Fruit fly (Drosophila melanogaster) whole organism, embryonic: ENCODE measurements around the gene Cp110.

Source experiments
- C15 ChIP-seq: fragments of 200-800 bp; sonication (Bioruptor generic); IDR thresholded peaks from 3 replicates; pipeline ENCODE4 v1.3.6; 2022; ENCODE audit warnings: missing biosample characterization, missing genetic modification characterization
- CG11456 ChIP-seq: fragments of 200-800 bp; sonication (Bioruptor generic); IDR thresholded peaks from 3 replicates; pipeline ENCODE4 v1.3.6; 2022; ENCODE audit warnings: missing biosample characterization, missing genetic modification characterization
- CG11560 ChIP-seq: fragments of 200-800 bp; sonication (Bioruptor generic); IDR thresholded peaks from 3 replicates; pipeline ENCODE4 v1.3.6; 2022; ENCODE audit warnings: missing biosample characterization, missing genetic modification characterization
- CG12299 ChIP-seq: fragments of 200-800 bp; sonication (Bioruptor generic); optimal IDR thresholded peaks from 2 replicates; lab custom pipeline; 2018; ENCODE audit warnings: missing biosample characterization, mild to moderate bottlenecking, missing genetic modification characterization
- CG12942 ChIP-seq: fragments of 200-800 bp; sonication (Bioruptor generic); optimal IDR thresholded peaks from 3 replicates; lab custom pipeline; 2016; ENCODE audit warnings: missing biosample characterization, missing genetic modification characterization
- CG13424 ChIP-seq: fragments of 200-800 bp; sonication (Bioruptor generic); optimal IDR thresholded peaks from 2 replicates; lab custom pipeline; 2019; ENCODE audit warnings: missing biosample characterization, mild to moderate bottlenecking, missing genetic modification characterization, moderate library complexity
- CG1603 ChIP-seq: fragments of 200-800 bp; sonication (Bioruptor generic); optimal IDR thresholded peaks from 2 replicates; lab custom pipeline; 2019; ENCODE audit warnings: missing biosample characterization, mild to moderate bottlenecking, missing genetic modification characterization, moderate library complexity
- CG17568 ChIP-seq: fragments of 200-800 bp; sonication (Bioruptor generic); optimal IDR thresholded peaks from 2 replicates; lab custom pipeline; 2018; ENCODE audit warnings: missing biosample characterization, mild to moderate bottlenecking, missing genetic modification characterization, moderate library complexity
- CG1792 ChIP-seq: fragments of 200-800 bp; sonication (Bioruptor generic); optimal IDR thresholded peaks from 2 replicates; lab custom pipeline; 2016; ENCODE audit warnings: missing biosample characterization, missing genetic modification characterization
- CG18262 ChIP-seq: fragments of 200-800 bp; optimal IDR thresholded peaks from 3 replicates; lab custom pipeline; 2019; ENCODE audit warnings: missing biosample characterization, mild to moderate bottlenecking, missing genetic modification characterization, moderate library complexity
- CG18599 ChIP-seq: fragments of 200-800 bp; sonication (Bioruptor generic); optimal IDR thresholded peaks from 3 replicates; lab custom pipeline; 2017; ENCODE audit warnings: missing biosample characterization, missing genetic modification characterization, mild to moderate bottlenecking, moderate library complexity, missing genetic modification reagents
- CG31224 ChIP-seq: fragments of 200-800 bp; sonication (Bioruptor generic); IDR thresholded peaks from 2 replicates; pipeline ENCODE4 v1.3.6; 2022; ENCODE audit warnings: missing biosample characterization, missing genetic modification characterization
- CG4328 ChIP-seq: fragments of 200-800 bp; sonication (Bioruptor generic); optimal IDR thresholded peaks from 3 replicates; lab custom pipeline; 2017; ENCODE audit warnings: missing biosample characterization, missing genetic modification reagents, missing genetic modification characterization
- CG4404 ChIP-seq: fragments of 200-800 bp; sonication (Bioruptor generic); IDR thresholded peaks from 2 replicates; pipeline ENCODE4 v1.3.6; 2022; ENCODE audit warnings: missing biosample characterization, missing genetic modification characterization
- CG5180 ChIP-seq: fragments of 200-800 bp; sonication (Bioruptor generic); optimal IDR thresholded peaks from 3 replicates; lab custom pipeline; 2017; ENCODE audit warnings: missing biosample characterization, missing genetic modification characterization, mild to moderate bottlenecking, moderate library complexity, missing genetic modification reagents
- CG6689 ChIP-seq: fragments of 200-800 bp; sonication (Bioruptor generic); IDR thresholded peaks from 2 replicates; pipeline ENCODE4 v1.3.6; 2022; ENCODE audit warnings: missing biosample characterization, missing genetic modification characterization
- CG7928 ChIP-seq: fragments of 200-800 bp; sonication (Bioruptor generic); optimal IDR thresholded peaks from 2 replicates; lab custom pipeline; 2017; ENCODE audit warnings: missing biosample characterization, mild to moderate bottlenecking, missing genetic modification characterization
- CG8388 ChIP-seq: fragments of 200-800 bp; sonication (Bioruptor generic); optimal IDR thresholded peaks from 2 replicates; lab custom pipeline; 2019; ENCODE audit warnings: missing biosample characterization, mild to moderate bottlenecking, missing genetic modification characterization, moderate library complexity
- CG8478 ChIP-seq: fragments of >200 bp; optimal IDR thresholded peaks from 2 replicates; lab custom pipeline; 2018
- CG9876 ChIP-seq: fragments of 200-800 bp; sonication (Bioruptor generic); optimal IDR thresholded peaks from 2 replicates; lab custom pipeline; 2016; ENCODE audit warnings: missing biosample characterization, missing genetic modification characterization
- Camta ChIP-seq: fragments of 200-800 bp; sonication (Bioruptor generic); optimal IDR thresholded peaks from 2 replicates; lab custom pipeline; 2016; ENCODE audit warnings: missing biosample characterization, missing genetic modification characterization
- CkIIα-i1 ChIP-seq: fragments of 200-800 bp; sonication (Bioruptor generic); IDR thresholded peaks from 2 replicates; pipeline ENCODE4 v1.3.6; 2022; ENCODE audit warnings: missing biosample characterization, missing genetic modification characterization
- Dp ChIP-seq: fragments of 200-800 bp; sonication (Bioruptor generic); optimal IDR thresholded peaks from 2 replicates; lab custom pipeline; 2018; ENCODE audit warnings: missing biosample characterization, mild to moderate bottlenecking, missing genetic modification characterization, moderate library complexity
- H2.0 ChIP-seq: fragments of 200-800 bp; sonication (Bioruptor generic); IDR thresholded peaks from 2 replicates; pipeline ENCODE4 v1.3.6; 2022; ENCODE audit warnings: missing biosample characterization, missing genetic modification characterization
- Hr51 ChIP-seq, 2 experiments: fragments of 200-800 bp; sonication (Bioruptor generic); optimal IDR thresholded peaks; 2 replicates in 1 of 2; 3 replicates in 1 of 2; lab custom pipeline; 2016 to 2018; ENCODE audit warnings: missing biosample characterization in 2 of 2, missing genetic modification characterization in 2 of 2, mild to moderate bottlenecking in 1 of 2, moderate library complexity in 1 of 2
- Max ChIP-seq: fragments of 200-800 bp; sonication (Bioruptor generic); optimal IDR thresholded peaks from 2 replicates; lab custom pipeline; 2016; ENCODE audit warnings: missing biosample characterization, mild to moderate bottlenecking, missing genetic modification characterization
- Meics ChIP-seq: fragments of 200-800 bp; sonication (Bioruptor generic); optimal IDR thresholded peaks from 2 replicates; lab custom pipeline; 2017; ENCODE audit warnings: missing biosample characterization, mild to moderate bottlenecking, missing genetic modification characterization
- NFAT ChIP-seq: fragments of 200-800 bp; sonication (Bioruptor generic); IDR thresholded peaks from 2 replicates; pipeline ENCODE4 v1.3.6; 2022; ENCODE audit warnings: missing biosample characterization, missing genetic modification characterization
- Ravus ChIP-seq: fragments of 200-800 bp; sonication (Bioruptor generic); IDR thresholded peaks from 2 replicates; pipeline ENCODE4 v1.3.6; 2022; ENCODE audit warnings: missing biosample characterization, missing genetic modification characterization
- Side ChIP-seq: fragments of 200-800 bp; sonication (Bioruptor generic); optimal IDR thresholded peaks from 2 replicates; lab custom pipeline; 2016; ENCODE audit warnings: missing biosample characterization, missing genetic modification characterization
- Sox100B ChIP-seq: fragments of 200-800 bp; sonication (Bioruptor generic); optimal IDR thresholded peaks from 3 replicates; lab custom pipeline; 2018; ENCODE audit warnings: missing biosample characterization, mild to moderate bottlenecking, missing genetic modification characterization
- Sry-δ ChIP-seq: fragments of 200-800 bp; sonication (Bioruptor generic); optimal IDR thresholded peaks from 2 replicates; lab custom pipeline; 2016; ENCODE audit warnings: missing biosample characterization, missing genetic modification characterization
- chn ChIP-seq: fragments of 200-800 bp; sonication (Bioruptor generic); optimal IDR thresholded peaks from 2 replicates; lab custom pipeline; 2016; ENCODE audit warnings: missing biosample characterization, missing genetic modification characterization
- crol ChIP-seq: fragments of 200-800 bp; sonication (Bioruptor generic); IDR thresholded peaks from 2 replicates; pipeline ENCODE4 v1.3.6; 2022; ENCODE audit warnings: missing biosample characterization, missing genetic modification characterization
- en ChIP-seq: fragments of 200-800 bp; sonication (Bioruptor generic); optimal IDR thresholded peaks from 2 replicates; lab custom pipeline; 2016; ENCODE audit warnings: missing biosample characterization, missing genetic modification characterization
- gcm2 ChIP-seq: fragments of 200-800 bp; sonication (Bioruptor generic); optimal IDR thresholded peaks from 2 replicates; lab custom pipeline; 2016; ENCODE audit warnings: missing biosample characterization, missing genetic modification characterization
- gro ChIP-seq: fragments of 200-800 bp; sonication (Bioruptor generic); optimal IDR thresholded peaks from 2 replicates; lab custom pipeline; 2016; ENCODE audit warnings: missing biosample characterization, missing genetic modification characterization
- gt ChIP-seq: fragments of 200-800 bp; sonication (Bioruptor generic); IDR thresholded peaks from 2 replicates; pipeline ENCODE4 v1.3.6; 2022; ENCODE audit warnings: missing biosample characterization, missing genetic modification characterization
- insv ChIP-seq, 2 experiments: fragments of 200-800 bp; sonication (Bioruptor generic); optimal IDR thresholded peaks; 3 replicates each; lab custom pipeline; 2016 to 2018; ENCODE audit warnings: missing biosample characterization in 2 of 2, missing genetic modification characterization in 2 of 2
- nmo ChIP-seq: fragments of 200-800 bp; sonication (Bioruptor generic); optimal IDR thresholded peaks from 2 replicates; lab custom pipeline; 2018; ENCODE audit warnings: missing biosample characterization, mild to moderate bottlenecking, missing genetic modification characterization, moderate library complexity
- nom ChIP-seq: fragments of 200-800 bp; sonication (Bioruptor generic); optimal IDR thresholded peaks from 2 replicates; lab custom pipeline; 2017; ENCODE audit warnings: missing biosample characterization, missing genetic modification characterization, mild to moderate bottlenecking, moderate library complexity, missing genetic modification reagents
- pb ChIP-seq: fragments of 200-800 bp; sonication (Bioruptor generic); optimal IDR thresholded peaks from 3 replicates; lab custom pipeline; 2016; ENCODE audit warnings: missing biosample characterization, missing genetic modification characterization
- psq ChIP-seq: fragments of 200-800 bp; sonication (Bioruptor generic); optimal IDR thresholded peaks from 2 replicates; lab custom pipeline; 2017; ENCODE audit warnings: missing biosample characterization, missing genetic modification characterization
- row ChIP-seq: fragments of 200-800 bp; sonication (Bioruptor generic); IDR thresholded peaks from 3 replicates; pipeline ENCODE4 v1.3.6; 2022; ENCODE audit warnings: missing biosample characterization, missing genetic modification characterization
- run ChIP-seq: fragments of 200-800 bp; sonication (Bioruptor generic); optimal IDR thresholded peaks from 3 replicates; lab custom pipeline; 2018; ENCODE audit warnings: missing biosample characterization, mild to moderate bottlenecking, missing genetic modification characterization
- sd ChIP-seq: fragments of 200-800 bp; sonication (Bioruptor generic); optimal IDR thresholded peaks from 3 replicates; lab custom pipeline; 2018; ENCODE audit warnings: missing biosample characterization, mild to moderate bottlenecking, missing genetic modification characterization, moderate library complexity
- sim ChIP-seq: fragments of 200-800 bp; sonication (Bioruptor generic); IDR thresholded peaks from 2 replicates; pipeline ENCODE4 v1.3.6; 2022; ENCODE audit warnings: missing biosample characterization, missing genetic modification characterization
- sna ChIP-seq: fragments of 200-800 bp; sonication (Bioruptor generic); IDR thresholded peaks from 2 replicates; pipeline ENCODE4 v1.3.6; 2022; ENCODE audit warnings: missing biosample characterization, missing genetic modification characterization; ENCODE audit not compliant: partially characterized antibody
- stc ChIP-seq: fragments of 200-800 bp; sonication (Bioruptor generic); IDR thresholded peaks from 2 replicates; pipeline ENCODE4 v1.3.6; 2022; ENCODE audit warnings: missing biosample characterization, missing genetic modification characterization
- tna ChIP-seq: fragments of 200-800 bp; sonication (Bioruptor generic); IDR thresholded peaks from 2 replicates; pipeline ENCODE4 v1.3.6; 2022; ENCODE audit warnings: missing biosample characterization, missing genetic modification characterization; ENCODE audit not compliant: partially characterized antibody
- wor ChIP-seq: fragments of 200-800 bp; sonication (Bioruptor generic); IDR thresholded peaks from 2 replicates; pipeline ENCODE4 v1.3.6; 2022; ENCODE audit warnings: missing biosample characterization, missing genetic modification characterization

Cp110 gene

DNA sequence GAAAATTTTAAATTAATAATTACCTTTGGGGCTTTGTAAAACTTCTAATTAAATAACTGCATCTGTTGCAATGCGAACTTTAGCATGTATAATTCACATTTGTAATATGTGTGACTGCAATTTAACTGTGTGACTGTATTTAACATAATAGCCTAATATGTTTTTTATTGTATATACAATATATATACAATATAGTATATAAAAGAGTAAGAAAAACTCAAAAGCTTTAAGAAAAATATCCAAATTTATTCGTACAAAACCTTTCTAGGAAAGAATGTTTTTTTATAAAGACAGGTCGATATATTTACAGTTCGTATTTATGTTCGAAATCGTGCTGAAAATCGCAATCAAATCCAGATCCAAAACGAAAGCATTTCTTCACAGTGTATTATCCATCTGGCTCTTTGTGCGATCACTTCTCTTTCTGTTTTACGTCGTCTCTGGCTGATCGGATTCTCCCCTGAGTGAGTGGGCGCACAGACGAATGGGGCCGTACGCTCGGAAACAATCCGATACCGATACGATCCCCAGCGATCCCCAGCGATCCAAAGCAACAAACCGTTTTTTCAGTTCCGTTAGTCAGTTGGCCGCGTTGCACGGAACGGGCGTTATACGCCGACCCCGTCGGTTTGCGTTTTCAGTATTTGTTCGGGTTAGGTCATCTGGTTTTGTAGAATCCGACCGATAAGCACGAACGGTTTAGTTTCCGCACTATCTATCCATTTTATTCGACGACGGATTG, 9.3 kb downstream of the Cp110 start (continued):
- TF ChIP-seq H2.0: 0 out of 2 replicates have a peak, but pooled peaks have one; percentile 8
- no peak for TF ChIP-seq CG11560 (tag; lab: Robert Waterston, UW)
- TF ChIP-seq tna (GFP tag; lab: Robert Waterston, UW): no peak
- no peak for TF ChIP-seq en (GFP tag; lab: Kevin White, UChicago)
- TF ChIP-seq Camta: no peak
- peak; percentile 80 for TF ChIP-seq Sox100B
- TF ChIP-seq Side: no peak
- TF ChIP-seq Dp (GFP tag; lab: Kevin White, UChicago): no peak
- TF ChIP-seq CG4328: no peak
- TF ChIP-seq run (tag; lab: Kevin White, UChicago): no peak
- peak; percentile 64 for TF ChIP-seq CG13424 (tag; lab: Kevin White, UChicago)
- peak; percentile 17 for TF ChIP-seq CG12942 (GFP tag; lab: Kevin White, UChicago)
- TF ChIP-seq Max (GFP tag; lab: Kevin White, UChicago): peak; percentile 13
- no peak for TF ChIP-seq sna (GFP tag; lab: Robert Waterston, UW)
- no peak for TF ChIP-seq CG11456 (GFP tag; lab: Robert Waterston, UW)
- TF ChIP-seq CG9876 (GFP tag; lab: Kevin White, UChicago): peak; percentile 14
- peak; percentile 73 for TF ChIP-seq row
- TF ChIP-seq nom (GFP tag; lab: Kevin White, UChicago): no peak
- TF ChIP-seq gro (GFP tag; lab: Kevin White, UChicago): no peak
- TF ChIP-seq crol: no peak
- no peak for TF ChIP-seq CG12299 (tag; lab: Kevin White, UChicago)
- peak; percentile 51 for TF ChIP-seq CG8388 (GFP tag; lab: Kevin White, UChicago)
- TF ChIP-seq insv (GFP tag; optimal IDR thresholded peaks at IDR 0.05; lab: Kevin White, UChicago): no peak
- TF ChIP-seq CG8478 (lab: Kevin White, UChicago): no peak
- TF ChIP-seq Ravus (GFP tag; lab: Robert Waterston, UW): no peak
- peak; percentile 56 for TF ChIP-seq CG18599 (GFP tag; lab: Kevin White, UChicago)
- TF ChIP-seq Hr51 (GFP tag; optimal IDR thresholded peaks at IDR 0.05; lab: Kevin White, UChicago): peak in 1 of 2 experiments; percentile 73
- TF ChIP-seq CG31224: peak; percentile 48
- TF ChIP-seq Sry-δ: no peak
- TF ChIP-seq wor: no peak
- TF ChIP-seq CG1792 (GFP tag; lab: Kevin White, UChicago): no peak
- TF ChIP-seq NFAT (GFP tag; lab: Robert Waterston, UW): no peak
- TF ChIP-seq CG18262 (tag; lab: Kevin White, UChicago): peak; percentile 73
- no peak for TF ChIP-seq CkIIα-i1
- no peak for TF ChIP-seq sd
- no peak for TF ChIP-seq chn (GFP tag; lab: Kevin White, UChicago)
- TF ChIP-seq C15 (GFP tag; lab: Robert Waterston, UW): no peak
- no peak for TF ChIP-seq gt (GFP tag; lab: Robert Waterston, UW)
- TF ChIP-seq CG17568: no peak
- TF ChIP-seq pb (GFP tag; lab: Kevin White, UChicago): no peak
- peak; percentile 37 for TF ChIP-seq CG5180
- TF ChIP-seq sim (GFP tag; lab: Robert Waterston, UW): no peak
- TF ChIP-seq Meics (GFP tag; lab: Kevin White, UChicago): peak; percentile 80
- TF ChIP-seq CG1603 (tag; lab: Kevin White, UChicago): no peak
- TF ChIP-seq gcm2 (GFP tag; lab: Kevin White, UChicago): no peak
- TF ChIP-seq CG7928 (GFP tag; lab: Kevin White, UChicago): no peak
- peak; percentile 85 for TF ChIP-seq nmo (GFP tag; lab: Kevin White, UChicago)
- no peak for TF ChIP-seq stc (GFP tag; lab: Robert Waterston, UW)
- no peak for TF ChIP-seq psq (GFP tag; lab: Kevin White, UChicago)
- peak; percentile 33; the same call in 1 of the 2 replicates for TF ChIP-seq CG6689 (GFP tag; lab: Robert Waterston, UW)
- no peak for TF ChIP-seq CG4404 (GFP tag; lab: Robert Waterston, UW)
